Worm (Caenorhabditis elegans) whole organism, midembryonic: ENCODE results near the gene egl-5.

ENCODE experiments used
- T22C8.4 ChIP-seq: fragments of 200-800 bp; sonication (Bioruptor generic); IDR thresholded peaks from 2 replicates; pipeline ENCODE4 v1.3.6; 2022; ENCODE audit warnings: missing genetic modification characterization, missing compliant biosample characterization
- flt-1 ChIP-seq: fragments of 200-800 bp; sonication (Bioruptor generic); IDR thresholded peaks from 2 replicates; pipeline ENCODE4 v1.3.6; 2022; ENCODE audit warnings: missing genetic modification characterization, missing compliant biosample characterization
- klf-2 ChIP-seq: fragments of 200-800 bp; sonication (Bioruptor generic); conservative IDR thresholded peaks from 2 replicates; pipeline ENCODE4 v1.3.6; 2022; ENCODE audit warnings: missing genetic modification reagents, missing genetic modification characterization, missing compliant biosample characterization
- med-1 ChIP-seq: sonication (generic microtip); optimal IDR thresholded peaks from 2 replicates; lab custom pipeline; 2017; ENCODE audit warnings: missing genetic modification characterization, mild to moderate bottlenecking, missing compliant biosample characterization, antibody characterized with exemption, missing genetic modification reagents; ENCODE audit not compliant: insufficient read depth
- tab-1 ChIP-seq: fragments of 200-800 bp; sonication (Bioruptor generic); IDR thresholded peaks from 2 replicates; pipeline ENCODE4 v1.3.6; 2022; ENCODE audit warnings: missing genetic modification characterization, missing compliant biosample characterization
- ztf-23 ChIP-seq: fragments of 200-800 bp; sonication (Bioruptor generic); IDR thresholded peaks from 2 replicates; pipeline ENCODE4 v1.3.6; 2022; ENCODE audit warnings: missing genetic modification reagents, missing genetic modification characterization, missing compliant biosample characterization
- ztf-29 ChIP-seq: fragments of 200-800 bp; sonication (Bioruptor generic); IDR thresholded peaks from 2 replicates; pipeline ENCODE4 v1.3.6; 2022; ENCODE audit warnings: missing genetic modification reagents, missing genetic modification characterization, missing compliant biosample characterization

ce11 chrIII:7775983-7776440 is 38.2 kb upstream of the egl-5 start, which contains the start of gene bath-15:
- TF ChIP-seq ztf-29: no peak
- no peak for TF ChIP-seq med-1
- no peak for TF ChIP-seq klf-2
- TF ChIP-seq tab-1 (GFP tag; lab: Robert Waterston, UW): no peak
- TF ChIP-seq ztf-23 (GFP tag; lab: Robert Waterston, UW): no peak
- no peak for TF ChIP-seq flt-1 (GFP tag; lab: Robert Waterston, UW)
- no peak for TF ChIP-seq T22C8.4 (GFP tag; lab: Robert Waterston, UW)
